Fruit fly (Drosophila melanogaster): Measurements from ENCODE around the gene CG6865.
A peak's percentile ranks its signal among the peaks of the same experiment; 100 is the strongest.

The CG6865 gene

DNA sequence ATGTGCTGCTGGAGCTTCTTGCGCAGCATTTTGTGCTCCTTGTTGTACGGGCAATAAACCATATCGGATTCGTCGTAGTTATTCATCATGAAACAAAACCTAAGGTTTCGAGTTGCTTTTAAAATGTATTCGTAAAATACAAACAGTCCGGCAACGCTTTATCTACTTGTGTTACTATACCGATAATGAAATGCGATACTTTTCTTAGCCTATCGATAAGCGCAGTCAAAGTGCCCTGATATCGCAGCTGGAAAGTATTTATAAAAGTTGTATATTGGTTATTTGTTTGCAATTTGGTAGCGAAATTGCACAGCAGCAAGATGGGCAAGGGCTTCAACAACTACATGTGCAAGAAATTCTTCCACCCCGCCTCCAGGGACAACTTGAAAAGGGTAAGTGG lies 38.0 kb downstream of the CG6865 start, which contains the start of the genes arx and CG6843 (continued):
- TF ChIP-seq chn (GFP tag; optimal IDR thresholded peaks at IDR 0.05) (no peak), CG6272 (GFP tag; IDR thresholded peaks at IDR 0.05) (no peak), ham (GFP tag; IDR thresholded peaks at IDR 0.05) (no peak), CG4617 (GFP tag; optimal IDR thresholded peaks at IDR 0.05; ENCODE audit: borderline replicate concordance) (peak; percentile 90), klu (GFP tag; IDR thresholded peaks at IDR 0.05) (no peak), h (optimal IDR thresholded peaks at IDR 0.05) (no peak), ap (GFP tag; IDR thresholded peaks at IDR 0.05) (no peak), disco-r (GFP tag; optimal IDR thresholded peaks at IDR 0.05) (no peak), ato (GFP tag; IDR thresholded peaks at IDR 0.05; ENCODE audit: partially characterized antibody) (peak; percentile 86), tin (GFP tag; optimal IDR thresholded peaks at IDR 0.05) (no peak), CG4820 (GFP tag; optimal IDR thresholded peaks at IDR 0.05) (no peak), CG1233 (GFP tag; optimal IDR thresholded peaks at IDR 0.05) (no peak), CG14441 (GFP tag; IDR thresholded peaks at IDR 0.05) (no peak), Sox102F (GFP tag; optimal IDR thresholded peaks at IDR 0.05) (no peak), CG12391 (tag; optimal IDR thresholded peaks at IDR 0.05) (peak; percentile 22), CG34422 (GFP tag; IDR thresholded peaks at IDR 0.05) (peak; percentile 36; the same call in 1 of the 3 replicates), CG15601 (tag; optimal IDR thresholded peaks at IDR 0.05) (no peak), shn (GFP tag; optimal IDR thresholded peaks at IDR 0.05) (no peak), ems (GFP tag; optimal IDR thresholded peaks at IDR 0.05) (no peak), cas (GFP tag; IDR thresholded peaks at IDR 0.05) (no peak), ssp (GFP tag; IDR thresholded peaks at IDR 0.05) (no peak), CG30020 (tag; optimal IDR thresholded peaks at IDR 0.05) (peak; percentile 53), Vsx1 (GFP tag; optimal IDR thresholded peaks at IDR 0.05) (no peak), CG7556 (GFP tag; optimal IDR thresholded peaks at IDR 0.05) (no peak), CG16863 (GFP tag; optimal IDR thresholded peaks at IDR 0.05) (no peak), CG6689 (GFP tag; IDR thresholded peaks at IDR 0.05) (no peak), abd-A (tag; optimal IDR thresholded peaks at IDR 0.05) (no peak), CG11723 (GFP tag; optimal IDR thresholded peaks at IDR 0.05) (no peak), CG10959 (GFP tag; IDR thresholded peaks at IDR 0.05) (no peak), CG17612 (GFP tag; IDR thresholded peaks at IDR 0.05) (no peak), bab2 (GFP tag; optimal IDR thresholded peaks at IDR 0.05) (no peak), fd96Cb (tag; optimal IDR thresholded peaks at IDR 0.05) (no peak), CG14965 (GFP tag; optimal IDR thresholded peaks at IDR 0.05; ENCODE audit: borderline replicate concordance) (no peak), Hmx (GFP tag; optimal IDR thresholded peaks at IDR 0.05) (no peak), CG31388 (GFP tag; optimal IDR thresholded peaks at IDR 0.05) (no peak), HmgZ (tag; optimal IDR thresholded peaks at IDR 0.05) (peak; percentile 62), CG17912 (GFP tag; optimal IDR thresholded peaks at IDR 0.05) (no peak), CG8089 (GFP tag; optimal IDR thresholded peaks at IDR 0.05) (no peak), CG6813 (GFP tag; optimal IDR thresholded peaks at IDR 0.05) (no peak), CkIIα-i1 (GFP tag; IDR thresholded peaks at IDR 0.05) (no peak), Ssrp (tag; optimal IDR thresholded peaks at IDR 0.05) (no peak), caup (GFP tag; optimal IDR thresholded peaks at IDR 0.05; ENCODE audit: severe bottlenecking) (no peak), Chrac-16 (GFP tag; optimal IDR thresholded peaks at IDR 0.05) (no peak), chinmo (GFP tag; IDR thresholded peaks at IDR 0.05; ENCODE audit: partially characterized antibody) (peak; percentile 96), dysf (GFP tag; IDR thresholded peaks at IDR 0.05) (no peak), CG5953 (GFP tag; IDR thresholded peaks at IDR 0.05) (no peak), insv (GFP tag; optimal IDR thresholded peaks at IDR 0.05) (no peak), sima (GFP tag; optimal IDR thresholded peaks at IDR 0.05) (no peak), CG12942 (GFP tag; optimal IDR thresholded peaks at IDR 0.05) (no peak), Fer3 (tag; optimal IDR thresholded peaks at IDR 0.05) (no peak), CG6254 (GFP tag; optimal IDR thresholded peaks at IDR 0.05) (no peak), Dad (GFP tag; optimal IDR thresholded peaks at IDR 0.05) (no peak)
